Worm (Caenorhabditis elegans): ENCODE results near the gene srg-30.
"Not testable (repeated sequence)": the region's sequence is repeated elsewhere in the genome, so short reads cannot be mapped to it uniquely, and the experiment has no call there.

ce11 chrV:6711071-6711470, 7.1 kb downstream of the srg-30 start:
- not testable (repeated sequence) for TF ChIP-seq nhr-80 (tag; optimal IDR thresholded peaks at IDR 0.05); ets-4 (GFP tag; optimal IDR thresholded peaks at IDR 0.05); hrde-1 (tag; optimal IDR thresholded peaks at IDR 0.05; ENCODE audit: borderline replicate concordance); mes-4 (tag; optimal IDR thresholded peaks at IDR 0.05); ama-1 (optimal IDR thresholded peaks at IDR 0.05); ama-1 (GFP tag; optimal IDR thresholded peaks at IDR 0.05); xnd-1 (tag; optimal IDR thresholded peaks at IDR 0.05); Y95B8A.8 (GFP tag; IDR thresholded peaks at IDR 0.05); tbx-9 (tag; optimal IDR thresholded peaks at IDR 0.05; ENCODE audit: borderline replicate concordance)
